Worm (Caenorhabditis elegans) whole organism, L4 larva: ENCODE results near the gene bus-8B.

Source experiments
- F37D6.2 ChIP-seq: sonication (generic microtip); optimal IDR thresholded peaks from 2 replicates; lab custom pipeline; 2016; ENCODE audit warnings: mild to moderate bottlenecking, missing genetic modification characterization, missing compliant biosample characterization
- aha-1 ChIP-seq: fragments of 150-350 bp; peaks from one replicate; lab custom pipeline; 2014; ENCODE audit warnings: missing biosample characterization, missing genetic modification characterization
- aly-2 ChIP-seq: sonication (generic microtip); optimal IDR thresholded peaks from 2 replicates; lab custom pipeline; 2018; ENCODE audit warnings: missing biosample characterization, missing genetic modification characterization
- attf-4 ChIP-seq: sonication (generic microtip); optimal IDR thresholded peaks from 3 replicates; lab custom pipeline; 2017; ENCODE audit warnings: missing biosample characterization, missing genetic modification characterization
- ceh-20 ChIP-seq: fragments of 200-800 bp; sonication (Bioruptor generic); IDR thresholded peaks from 2 replicates; pipeline ENCODE4 v1.3.6; 2022; ENCODE audit warnings: missing genetic modification reagents, missing genetic modification characterization, missing compliant biosample characterization
- cey-2 ChIP-seq: sonication (generic microtip); optimal IDR thresholded peaks from 3 replicates; lab custom pipeline; 2017; ENCODE audit warnings: missing genetic modification characterization, mild to moderate bottlenecking, missing compliant biosample characterization, antibody characterized with exemption, borderline replicate concordance; ENCODE audit not compliant: insufficient read depth
- daf-12 ChIP-seq: fragments of 150-350 bp; optimal IDR thresholded peaks from 2 replicates; lab custom pipeline; 2014; ENCODE audit warnings: missing biosample characterization, missing genetic modification reagents, missing genetic modification characterization
- daf-16 ChIP-seq, 3 experiments: sonication (generic microtip); optimal IDR thresholded peaks; 2 replicates each; lab custom pipeline; 2016 to 2017; ENCODE audit warnings: missing genetic modification characterization in 3 of 3, missing genetic modification reagents in 3 of 3, mild to moderate bottlenecking in 2 of 3, missing compliant biosample characterization in 2 of 3, missing biosample characterization in 1 of 3, moderate library complexity in 1 of 3
- dmd-6 ChIP-seq: fragments of 200-800 bp; sonication (Bioruptor generic); IDR thresholded peaks from 2 replicates; pipeline ENCODE4 v1.3.6; 2022; ENCODE audit warnings: missing genetic modification reagents, missing genetic modification characterization, missing compliant biosample characterization
- dmd-9 ChIP-seq: fragments of 200-800 bp; sonication (Bioruptor generic); IDR thresholded peaks from 2 replicates; pipeline ENCODE4 v1.3.6; 2022; ENCODE audit warnings: missing genetic modification reagents, missing genetic modification characterization, missing compliant biosample characterization
- duxl-1 ChIP-seq: sonication (generic microtip); optimal IDR thresholded peaks from 2 replicates; lab custom pipeline; 2016; ENCODE audit warnings: mild to moderate bottlenecking, missing genetic modification characterization, moderate library complexity, missing compliant biosample characterization; ENCODE audit not compliant: poor library complexity
- dve-1 ChIP-seq: sonication (generic microtip); optimal IDR thresholded peaks from 2 replicates; lab custom pipeline; 2017; ENCODE audit warnings: antibody characterized with exemption, mild to moderate bottlenecking, missing genetic modification characterization, missing compliant biosample characterization; ENCODE audit not compliant: insufficient read depth
- gei-8 ChIP-seq: fragments of 200-800 bp; sonication (Bioruptor generic); optimal IDR thresholded peaks from 2 replicates; lab custom pipeline; 2018; ENCODE audit warnings: mild to moderate bottlenecking, missing genetic modification characterization, missing compliant biosample characterization
- hlh-11 ChIP-seq: fragments of 200-800 bp; sonication (Bioruptor generic); optimal IDR thresholded peaks from 2 replicates; lab custom pipeline; 2018; ENCODE audit warnings: mild to moderate bottlenecking, missing genetic modification characterization, missing compliant biosample characterization
- hlh-30 ChIP-seq: sonication (generic microtip); optimal IDR thresholded peaks from 2 replicates; lab custom pipeline; 2017; ENCODE audit warnings: antibody characterized with exemption, mild to moderate bottlenecking, missing genetic modification characterization, missing compliant biosample characterization; ENCODE audit not compliant: insufficient read depth
- lim-7 ChIP-seq: fragments of 200-800 bp; sonication (Bioruptor generic); IDR thresholded peaks from 2 replicates; pipeline ENCODE4 v1.3.6; 2022; ENCODE audit warnings: missing genetic modification characterization, missing compliant biosample characterization
- madf-5 ChIP-seq, 2 experiments: fragments of 200-800 bp; sonication (Bioruptor generic); IDR thresholded peaks; 2 replicates each; pipeline ENCODE4 v1.3.6; 2022; ENCODE audit warnings: missing compliant biosample characterization in 2 of 2, missing genetic modification characterization in 2 of 2
- mdl-1 ChIP-seq, 2 experiments: fragments of 150-350 bp in 1 of 2; sonication (generic microtip) in 1 of 2; optimal IDR thresholded peaks; 2 replicates each; lab custom pipeline; 2014 to 2017; ENCODE audit warnings: missing biosample characterization in 2 of 2, missing genetic modification characterization in 2 of 2
- mdt-29 ChIP-seq: fragments of 200-800 bp; sonication (Bioruptor generic); IDR thresholded peaks from 2 replicates; pipeline ENCODE4 v1.3.6; 2022; ENCODE audit warnings: missing genetic modification reagents, missing genetic modification characterization, missing compliant biosample characterization
- mep-1 ChIP-seq: fragments of 150-350 bp; sonication (generic microtip); optimal IDR thresholded peaks from 3 replicates; lab custom pipeline; 2014; ENCODE audit warnings: missing biosample characterization, missing genetic modification characterization
- mes-2 ChIP-seq: sonication (generic microtip); optimal IDR thresholded peaks from 2 replicates; lab custom pipeline; 2016; ENCODE audit warnings: missing genotype, mild to moderate bottlenecking, missing genetic modification characterization, missing compliant biosample characterization; ENCODE audit not compliant: poor library complexity, severe bottlenecking
- mxl-2 ChIP-seq: fragments of 200-800 bp; sonication (Bioruptor generic); conservative IDR thresholded peaks from 2 replicates; pipeline ENCODE4 v1.3.6; 2022; ENCODE audit warnings: missing genetic modification reagents, missing genetic modification characterization, missing compliant biosample characterization
- mxl-3 ChIP-seq: fragments of 200-800 bp; sonication (Bioruptor generic); optimal IDR thresholded peaks from 2 replicates; lab custom pipeline; 2018; ENCODE audit warnings: mild to moderate bottlenecking, missing genetic modification characterization, missing compliant biosample characterization
- nhr-102 ChIP-seq: sonication (generic microtip); optimal IDR thresholded peaks from 2 replicates; lab custom pipeline; 2016; ENCODE audit warnings: mild to moderate bottlenecking, missing genetic modification characterization, moderate library complexity, missing compliant biosample characterization
- nhr-11 ChIP-seq: fragments of 150-350 bp; optimal IDR thresholded peaks from 2 replicates; lab custom pipeline; 2014; ENCODE audit warnings: missing biosample characterization, missing genetic modification characterization
- nhr-25 ChIP-seq: sonication (generic microtip); optimal IDR thresholded peaks from 2 replicates; lab custom pipeline; 2017; ENCODE audit warnings: missing genetic modification characterization, mild to moderate bottlenecking, missing compliant biosample characterization, antibody characterized with exemption, moderate library complexity, borderline replicate concordance; ENCODE audit not compliant: insufficient read depth
- nhr-28 ChIP-seq: fragments of 150-350 bp; optimal IDR thresholded peaks from 2 replicates; lab custom pipeline; 2014; ENCODE audit warnings: missing biosample characterization, missing genetic modification characterization
- nhr-48 ChIP-seq: sonication (generic microtip); optimal IDR thresholded peaks from 2 replicates; lab custom pipeline; 2016; ENCODE audit warnings: mild to moderate bottlenecking, missing genetic modification characterization, missing compliant biosample characterization
- nhr-76 ChIP-seq: fragments of 150-350 bp; optimal IDR thresholded peaks from 2 replicates; lab custom pipeline; 2014; ENCODE audit warnings: missing biosample characterization, missing genetic modification characterization
- php-3 ChIP-seq: fragments of 200-800 bp; sonication (Bioruptor generic); IDR thresholded peaks from 2 replicates; pipeline ENCODE4 v1.3.6; 2022; ENCODE audit warnings: missing genetic modification reagents, missing genetic modification characterization, missing compliant biosample characterization
- pqm-1 ChIP-seq: sonication (generic microtip); optimal IDR thresholded peaks from 2 replicates; lab custom pipeline; 2017; ENCODE audit warnings: missing biosample characterization, missing genetic modification characterization
- rbr-2 ChIP-seq: sonication (generic microtip); optimal IDR thresholded peaks from 2 replicates; lab custom pipeline; 2016; ENCODE audit warnings: missing genotype, missing genetic modification characterization, missing compliant biosample characterization
- sdz-12 ChIP-seq: fragments of 200-800 bp; sonication (Bioruptor generic); optimal IDR thresholded peaks from 2 replicates; lab custom pipeline; 2018; ENCODE audit warnings: mild to moderate bottlenecking, missing genetic modification characterization, missing compliant biosample characterization
- set-16 ChIP-seq: fragments of 200-800 bp; sonication (Bioruptor generic); IDR thresholded peaks from 2 replicates; pipeline ENCODE4 v1.3.6; 2022; ENCODE audit warnings: missing genetic modification reagents, missing genetic modification characterization, missing compliant biosample characterization
- snpc-4 ChIP-seq: fragments of 150-350 bp; optimal IDR thresholded peaks from 2 replicates; lab custom pipeline; 2014; ENCODE audit warnings: missing biosample characterization, missing genetic modification characterization
- tag-97 ChIP-seq: fragments of 200-800 bp; sonication (Bioruptor generic); IDR thresholded peaks from 2 replicates; pipeline ENCODE4 v1.3.6; 2022; ENCODE audit warnings: missing genetic modification characterization, missing compliant biosample characterization
- tra-1 ChIP-seq: fragments of 200-800 bp; sonication (Bioruptor generic); IDR thresholded peaks from 2 replicates; pipeline ENCODE4 v1.3.6; 2022; ENCODE audit warnings: missing genetic modification reagents, missing genetic modification characterization, missing compliant biosample characterization
- unc-62 ChIP-seq, 3 experiments: fragments of 150-350 bp in 1 of 3; sonication (generic microtip); optimal IDR thresholded peaks in 2 of 3; peaks in 1 of 3; 1 replicate in 1 of 3; 2 replicates in 2 of 3; lab custom pipeline; 2014 to 2017; ENCODE audit warnings: missing biosample characterization in 3 of 3, missing genetic modification characterization in 3 of 3, missing genetic modification reagents in 3 of 3, missing genotype in 1 of 3
- zip-11 ChIP-seq: fragments of 200-800 bp; sonication (Bioruptor generic); IDR thresholded peaks from 2 replicates; pipeline ENCODE4 v1.3.6; 2022; ENCODE audit warnings: missing genetic modification characterization, missing compliant biosample characterization

The bus-8B gene

DNA sequence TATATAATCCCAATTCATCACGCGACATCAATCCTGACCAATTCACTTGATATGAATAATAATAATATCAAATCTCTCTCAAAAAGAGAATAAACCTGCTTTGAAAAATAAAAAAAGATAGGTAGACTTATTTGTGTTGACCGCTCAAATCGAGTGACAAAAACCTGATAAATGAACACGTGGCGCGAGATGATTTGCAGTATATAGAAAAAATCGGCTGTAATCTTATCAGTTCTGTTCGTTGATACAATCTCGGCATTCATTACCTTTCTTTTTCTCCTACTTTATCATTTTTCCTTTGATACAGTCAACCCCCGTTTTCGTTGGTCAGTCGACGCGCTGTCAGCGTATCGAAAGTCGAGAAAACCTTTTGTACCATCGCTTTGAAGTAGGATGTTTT lies 25.8 kb upstream of the bus-8B start (continued):
- peak; percentile 10 for TF ChIP-seq mep-1 (tag; lab: Kevin White, UChicago)
- peak; percentile 85 for TF ChIP-seq nhr-28 (tag; lab: Kevin White, UChicago)
- TF ChIP-seq F37D6.2 (tag; lab: Kevin White, UChicago), result no peak
- TF ChIP-seq nhr-76, result no peak

- TF ChIP-seq nhr-48 (tag; lab: Kevin White, UChicago) (peak; percentile 22), hlh-30 (tag; lab: Kevin White, UChicago) (peak; percentile 72), aha-1 (tag; lab: Kevin White, UChicago) (peak; percentile 90), dmd-9 (GFP tag; lab: Robert Waterston, UW) (no peak), mxl-2 (GFP tag; lab: Robert Waterston, UW) (no peak), nhr-102 (tag; lab: Kevin White, UChicago) (no peak), pqm-1 (tag; lab: Kevin White, UChicago) (peak; percentile 59), tra-1 (GFP tag; lab: Robert Waterston, UW) (peak; percentile 63), nhr-28 (tag; lab: Kevin White, UChicago) (peak; percentile 50), dve-1 (peak; percentile 92), php-3 (peak; percentile 66; the same call in 1 of the 2 replicates), hlh-11 (tag; lab: Kevin White, UChicago) (peak; percentile 54), mdl-1 (tag; optimal IDR thresholded peaks at IDR 0.05; lab: Kevin White, UChicago) (peak; percentile 76 to 96), mxl-3 (GFP tag; lab: Kevin White, UChicago) (peak; percentile 76), dmd-6 (GFP tag; lab: Robert Waterston, UW) (peak; percentile 80), mes-2 (tag; lab: Kevin White, UChicago) (peak; percentile 20), daf-16 (GFP tag; optimal IDR thresholded peaks at IDR 0.05; lab: Kevin White, UChicago) (no peak), daf-16 (tag; optimal IDR thresholded peaks at IDR 0.05; lab: Kevin White, UChicago) (peak; percentile 42), nhr-11 (tag; lab: Kevin White, UChicago) (no peak), set-16 (GFP tag; lab: Robert Waterston, UW) (no peak), mep-1 (tag; lab: Kevin White, UChicago) (peak; percentile 21)
These were observed 25.3 kb upstream of the bus-8B start, which contains the start of gene dpyd-1 for ce11 chrX:5467820-5468270. TSS of gene dpyd-1 (plus strand) at chrX:5467870.

DNA sequence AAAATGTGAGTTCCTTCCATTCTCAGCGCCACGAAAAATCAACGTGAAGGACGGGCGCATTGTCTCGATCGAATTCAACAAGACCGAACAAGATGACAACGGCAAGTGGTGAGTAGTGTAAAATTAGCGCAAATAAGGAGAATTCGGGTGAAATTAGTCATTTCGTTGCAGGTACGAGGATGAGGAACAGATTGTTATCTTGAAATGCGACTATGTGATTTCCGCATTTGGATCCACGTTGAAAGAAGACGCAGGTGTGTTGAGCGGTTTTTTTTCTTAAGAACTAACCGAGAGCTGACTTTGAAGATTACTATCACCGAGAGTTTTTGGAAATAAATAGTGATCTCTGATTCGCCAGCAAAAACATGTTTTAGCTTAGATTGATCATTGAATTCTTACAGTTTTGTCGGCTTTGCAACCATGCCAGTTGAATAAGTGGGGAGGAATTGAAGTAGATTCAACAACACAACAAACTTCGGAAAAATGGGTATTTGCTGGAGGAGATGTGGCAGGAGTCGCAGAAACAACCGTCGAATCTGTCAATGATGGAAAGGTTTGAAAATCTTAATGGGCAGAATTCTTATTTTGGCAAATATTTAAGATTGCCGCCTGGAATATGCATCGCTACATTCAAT lies 22.9 kb upstream of the bus-8B start:
- TF ChIP-seq cey-2 (tag; lab: Kevin White, UChicago), result no peak
- peak in 1 of 2 experiments; percentile 91 for TF ChIP-seq unc-62 (GFP tag; optimal IDR thresholded peaks at IDR 0.05 in 1 of 2; lab: Kevin White, UChicago)
- TF ChIP-seq unc-62 (tag; optimal IDR thresholded peaks at IDR 0.05; lab: Kevin White, UChicago), result no peak
- peak; percentile 41 for TF ChIP-seq aha-1 (tag; lab: Kevin White, UChicago)
- no peak for TF ChIP-seq daf-12 (tag; lab: Kevin White, UChicago)

ce11 chrX:5475164-5475576 lies 18.0 kb upstream of the bus-8B start:
- TF ChIP-seq gei-8 (GFP tag; lab: Kevin White, UChicago), result no peak
- no peak for TF ChIP-seq snpc-4
- TF ChIP-seq aly-2 (tag; lab: Kevin White, UChicago), result no peak
- no peak for TF ChIP-seq php-3
- TF ChIP-seq sdz-12 (GFP tag; lab: Kevin White, UChicago), result no peak
- TF ChIP-seq nhr-25 (tag; lab: Kevin White, UChicago), result peak; percentile 95
- no peak for TF ChIP-seq ceh-20 (GFP tag; lab: Robert Waterston, UW)
- peak; percentile 74 for TF ChIP-seq dmd-6 (GFP tag; lab: Robert Waterston, UW)
- peak; percentile 72; the same call in 1 of the 2 replicates for TF ChIP-seq tra-1 (GFP tag; lab: Robert Waterston, UW)
- TF ChIP-seq rbr-2 (tag; lab: Kevin White, UChicago), result peak; percentile 58
- TF ChIP-seq daf-16 (GFP tag; optimal IDR thresholded peaks at IDR 0.05; lab: Kevin White, UChicago), result no peak
- TF ChIP-seq daf-16 (tag; optimal IDR thresholded peaks at IDR 0.05; lab: Kevin White, UChicago), result peak; percentile 34
- TF ChIP-seq zip-11 (GFP tag; lab: Robert Waterston, UW), result no peak
- TF ChIP-seq dve-1, result peak; percentile 70
- no peak for TF ChIP-seq madf-5 (GFP tag; IDR thresholded peaks at IDR 0.05; lab: Robert Waterston, UW)
- TF ChIP-seq tag-97 (GFP tag; lab: Robert Waterston, UW), result no peak
- peak; percentile 48 for TF ChIP-seq mes-2 (tag; lab: Kevin White, UChicago)
- peak; percentile 16 for TF ChIP-seq nhr-48 (tag; lab: Kevin White, UChicago)
- no peak for TF ChIP-seq nhr-102 (tag; lab: Kevin White, UChicago)
- TF ChIP-seq lim-7, result no peak
- TF ChIP-seq set-16 (GFP tag; lab: Robert Waterston, UW), result peak; percentile 38; the same call in 1 of the 2 replicates
- TF ChIP-seq mxl-3 (GFP tag; lab: Kevin White, UChicago), result peak; percentile 86
- TF ChIP-seq hlh-30 (tag; lab: Kevin White, UChicago), result peak; percentile 91
- TF ChIP-seq attf-4, result peak; percentile 36
- no peak for TF ChIP-seq mdt-29
- TF ChIP-seq duxl-1 (tag; lab: Kevin White, UChicago), result peak; percentile 3
- peak; percentile 90 for TF ChIP-seq hlh-11 (tag; lab: Kevin White, UChicago)
